Worm (Caenorhabditis elegans) whole organism, early embryonic: ENCODE data around the gene ttr-13.

Experiments
- F13C5.2 ChIP-seq: sonication (generic microtip); optimal IDR thresholded peaks from 2 replicates; lab custom pipeline; 2017; ENCODE audit warnings: mild to moderate bottlenecking, missing genetic modification characterization, inconsistent platforms, missing compliant biosample characterization
- ama-1 ChIP-seq: fragments of 150-350 bp; optimal IDR thresholded peaks from 2 replicates; lab custom pipeline; 2014
- ceh-13 ChIP-seq: fragments of 200-800 bp; sonication (Bioruptor generic); optimal IDR thresholded peaks from 2 replicates; lab custom pipeline; 2018; ENCODE audit warnings: mild to moderate bottlenecking, missing genetic modification characterization, missing compliant biosample characterization
- ceh-36 ChIP-seq: sonication (generic microtip); optimal IDR thresholded peaks from 2 replicates; lab custom pipeline; 2016; ENCODE audit warnings: missing genetic modification characterization, inconsistent platforms, missing compliant biosample characterization
- ets-7 ChIP-seq: sonication (generic microtip); optimal IDR thresholded peaks from 2 replicates; lab custom pipeline; 2016; ENCODE audit warnings: missing genotype, missing genetic modification characterization, missing compliant biosample characterization
- flt-1 ChIP-seq: fragments of 200-800 bp; sonication (Bioruptor generic); IDR thresholded peaks from 2 replicates; pipeline ENCODE4 v1.3.6; 2022; ENCODE audit warnings: missing genetic modification characterization, missing compliant biosample characterization
- hmbx-1 ChIP-seq: sonication (generic microtip); optimal IDR thresholded peaks from 2 replicates; lab custom pipeline; 2016; ENCODE audit warnings: mild to moderate bottlenecking, missing genetic modification characterization, missing compliant biosample characterization
- hmg-4 ChIP-seq: fragments of 200-800 bp; sonication (Bioruptor generic); optimal IDR thresholded peaks from 2 replicates; lab custom pipeline; 2018; ENCODE audit warnings: mild to moderate bottlenecking, missing genetic modification characterization, missing compliant biosample characterization
- hnd-1 ChIP-seq: sonication (generic microtip); optimal IDR thresholded peaks from 2 replicates; lab custom pipeline; 2016; ENCODE audit warnings: missing genetic modification characterization, missing compliant biosample characterization
- pes-1 ChIP-seq: fragments of 200-800 bp; sonication (Bioruptor generic); IDR thresholded peaks from 2 replicates; pipeline ENCODE4 v1.3.6; 2022; ENCODE audit warnings: missing genetic modification reagents, missing genetic modification characterization, missing compliant biosample characterization
- scrt-1 ChIP-seq: fragments of 200-800 bp; sonication (Bioruptor generic); IDR thresholded peaks from 2 replicates; pipeline ENCODE4 v1.3.6; 2022; ENCODE audit warnings: missing genetic modification characterization, missing compliant biosample characterization
- sea-1 ChIP-seq: fragments of 200-800 bp; sonication (Bioruptor generic); conservative IDR thresholded peaks from 2 replicates; pipeline ENCODE4 v1.3.6; 2022; ENCODE audit warnings: missing genetic modification characterization, missing compliant biosample characterization
- tbx-37 ChIP-seq: fragments of 200-800 bp; sonication (Bioruptor generic); conservative IDR thresholded peaks from 2 replicates; pipeline ENCODE4 v1.3.6; 2022; ENCODE audit warnings: missing genetic modification reagents, missing genetic modification characterization, missing compliant biosample characterization
- tra-4 ChIP-seq: sonication (generic microtip); optimal IDR thresholded peaks from 2 replicates; lab custom pipeline; 2017; ENCODE audit warnings: missing genetic modification characterization, missing compliant biosample characterization

DNA sequence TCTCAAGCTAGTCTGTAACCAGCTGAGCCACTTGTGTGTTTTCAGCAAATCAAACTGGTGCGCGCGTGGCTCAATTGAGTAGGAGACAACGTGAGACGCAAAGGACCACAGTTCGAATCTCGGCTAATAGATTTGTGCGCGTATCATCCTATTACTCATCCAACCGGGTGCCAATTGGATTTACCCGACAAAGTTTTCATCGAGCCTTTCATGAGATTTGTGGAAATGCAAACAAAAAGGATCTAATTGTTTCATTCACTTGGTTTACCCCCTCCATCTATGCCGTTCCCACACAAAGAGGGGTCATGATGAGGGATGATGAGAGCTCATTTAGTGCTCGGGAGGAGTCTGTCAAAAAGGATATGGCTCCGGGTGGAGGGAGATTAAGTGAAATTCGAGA, 18.4 kb upstream of the ttr-13 start:
- no peak for TF ChIP-seq ets-7 (tag; lab: Kevin White, UChicago)
- TF ChIP-seq hnd-1 (tag; lab: Kevin White, UChicago) = no peak
- no peak for TF ChIP-seq ama-1 (lab: Kevin White, UChicago)
- TF ChIP-seq ceh-36 (tag; lab: Kevin White, UChicago) = no peak
- no peak for TF ChIP-seq tbx-37 (GFP tag; lab: Robert Waterston, UW)
- no peak for TF ChIP-seq flt-1 (GFP tag; lab: Robert Waterston, UW)
- no peak for TF ChIP-seq tra-4 (tag; lab: Kevin White, UChicago)
- no peak for TF ChIP-seq ceh-13
- TF ChIP-seq hmbx-1 = no peak
- no peak for TF ChIP-seq sea-1 (GFP tag; lab: Robert Waterston, UW)
- no peak for TF ChIP-seq F13C5.2 (tag; lab: Kevin White, UChicago)
- no peak for TF ChIP-seq scrt-1 (GFP tag; lab: Robert Waterston, UW)
- TF ChIP-seq pes-1 = no peak
- TF ChIP-seq hmg-4 (GFP tag; lab: Kevin White, UChicago) = no peak
